Worm (Caenorhabditis elegans) whole organism, L1 larva: ENCODE results near the gene fbxa-81.
A peak's percentile ranks its signal among the peaks of the same experiment; 100 is the strongest.

ENCODE experiments used
- C04F5.9 ChIP-seq: sonication (generic microtip); optimal IDR thresholded peaks from 2 replicates; lab custom pipeline; 2016; ENCODE audit warnings: missing genetic modification characterization, missing compliant biosample characterization
- C34B4.2 ChIP-seq: sonication (generic microtip); optimal IDR thresholded peaks from 2 replicates; lab custom pipeline; 2017; ENCODE audit warnings: mild to moderate bottlenecking, missing genetic modification characterization, missing compliant biosample characterization
- alr-1 ChIP-seq: fragments of 200-800 bp; sonication (Bioruptor generic); optimal IDR thresholded peaks from 2 replicates; lab custom pipeline; 2018; ENCODE audit warnings: borderline replicate concordance, mild to moderate bottlenecking, missing genetic modification characterization, missing compliant biosample characterization
- aly-2 ChIP-seq: fragments of 150-350 bp; optimal IDR thresholded peaks from 2 replicates; lab custom pipeline; 2014; ENCODE audit warnings: missing biosample characterization, missing genetic modification characterization
- ceh-63 ChIP-seq: fragments of 200-800 bp; sonication (Bioruptor generic); optimal IDR thresholded peaks from 2 replicates; lab custom pipeline; 2018; ENCODE audit warnings: mild to moderate bottlenecking, missing genetic modification characterization, missing compliant biosample characterization
- ceh-8 ChIP-seq: fragments of 200-800 bp; sonication (Bioruptor generic); optimal IDR thresholded peaks from 2 replicates; lab custom pipeline; 2018; ENCODE audit warnings: mild to moderate bottlenecking, missing genetic modification characterization, moderate library complexity, missing compliant biosample characterization
- ceh-82 ChIP-seq, 3 experiments: fragments of 150-350 bp in 1 of 3; sonication (generic microtip) in 2 of 3; optimal IDR thresholded peaks; 2 replicates each; lab custom pipeline; 2014 to 2017; ENCODE audit warnings: missing biosample characterization in 3 of 3, missing genetic modification characterization in 3 of 3
- ceh-88 ChIP-seq: fragments of 200-800 bp; sonication (Bioruptor generic); IDR thresholded peaks from 2 replicates; pipeline ENCODE4 v1.3.6; 2022; ENCODE audit warnings: missing genetic modification characterization, missing compliant biosample characterization
- ceh-90 ChIP-seq: sonication (generic microtip); optimal IDR thresholded peaks from 2 replicates; lab custom pipeline; 2016; ENCODE audit warnings: missing genetic modification characterization, missing compliant biosample characterization
- ces-1 ChIP-seq: fragments of 150-350 bp; optimal IDR thresholded peaks from 2 replicates; lab custom pipeline; 2014; ENCODE audit warnings: missing biosample characterization, missing genetic modification reagents, missing genetic modification characterization
- dpl-1 ChIP-seq, 3 experiments: fragments of 150-350 bp in 2 of 3; sonication (generic microtip) in 1 of 3; optimal IDR thresholded peaks; 2 replicates each; lab custom pipeline; 2014 to 2017; ENCODE audit warnings: missing biosample characterization in 3 of 3, missing genetic modification characterization in 3 of 3, missing genetic modification reagents in 3 of 3
- efl-1 ChIP-seq, 4 experiments: fragments of 150-350 bp; optimal IDR thresholded peaks in 3 of 4; peaks in 1 of 4; 1 replicate in 1 of 4; 2 replicates in 3 of 4; lab custom pipeline; 2014; ENCODE audit warnings: missing biosample characterization in 2 of 4, missing genetic modification characterization in 2 of 4, missing genetic modification reagents in 2 of 4
- egl-27 ChIP-seq, 2 experiments: fragments of 150-350 bp in 1 of 2; sonication (generic microtip); optimal IDR thresholded peaks; 3 replicates each; lab custom pipeline; 2017 to 2018; ENCODE audit warnings: missing biosample characterization in 2 of 2, missing genetic modification characterization in 2 of 2, missing genetic modification reagents in 2 of 2
- elt-2 ChIP-seq: sonication (generic microtip); optimal IDR thresholded peaks from 2 replicates; lab custom pipeline; 2016; ENCODE audit warnings: missing genetic modification characterization, mild to moderate bottlenecking, inconsistent platforms, missing compliant biosample characterization, missing genetic modification reagents
- elt-3 ChIP-seq, 6 experiments: fragments of 150-350 bp in 1 of 6; sonication (generic microtip); optimal IDR thresholded peaks; 2 replicates each; lab custom pipeline; 2017 to 2018; ENCODE audit warnings: missing biosample characterization in 6 of 6, missing genetic modification characterization in 6 of 6, inconsistent platforms in 1 of 6
- fkh-10 ChIP-seq: sonication (generic microtip); optimal IDR thresholded peaks from 2 replicates; lab custom pipeline; 2017; ENCODE audit warnings: missing biosample characterization, missing genetic modification reagents, missing genetic modification characterization
- fkh-8 ChIP-seq: sonication (generic microtip); optimal IDR thresholded peaks from 2 replicates; lab custom pipeline; 2016; ENCODE audit warnings: mild to moderate bottlenecking, missing genetic modification characterization, missing compliant biosample characterization
- fos-1 ChIP-seq: fragments of 150-350 bp; optimal IDR thresholded peaks from 2 replicates; lab custom pipeline; 2014; ENCODE audit warnings: missing biosample characterization, missing genetic modification characterization
- grh-1 ChIP-seq: fragments of 200-800 bp; sonication (Bioruptor generic); IDR thresholded peaks from 2 replicates; pipeline ENCODE4 v1.3.6; 2022; ENCODE audit warnings: missing genetic modification reagents, missing genetic modification characterization, missing compliant biosample characterization
- hlh-17 ChIP-seq: fragments of 200-800 bp; sonication (Bioruptor generic); optimal IDR thresholded peaks from 2 replicates; lab custom pipeline; 2018; ENCODE audit warnings: missing genetic modification characterization, mild to moderate bottlenecking, missing compliant biosample characterization, moderate library complexity, borderline replicate concordance
- hlh-4 ChIP-seq: sonication (generic microtip); optimal IDR thresholded peaks from 2 replicates; lab custom pipeline; 2016; ENCODE audit warnings: mild to moderate bottlenecking, missing genetic modification characterization, missing compliant biosample characterization
- irx-1 ChIP-seq: sonication (generic microtip); optimal IDR thresholded peaks from 2 replicates; lab custom pipeline; 2016; ENCODE audit warnings: missing genetic modification characterization, missing compliant biosample characterization
- isw-1 ChIP-seq: fragments of 200-800 bp; sonication (Bioruptor generic); IDR thresholded peaks from 2 replicates; pipeline ENCODE4 v1.3.6; 2022; ENCODE audit warnings: missing genetic modification characterization, missing compliant biosample characterization
- lin-15B ChIP-seq: fragments of 150-350 bp; sonication (generic microtip); optimal IDR thresholded peaks from 3 replicates; lab custom pipeline; 2014; ENCODE audit warnings: missing biosample characterization, missing genetic modification characterization
- lin-39 ChIP-seq: fragments of 150-350 bp; optimal IDR thresholded peaks from 2 replicates; lab custom pipeline; 2014; ENCODE audit warnings: missing biosample characterization, missing genetic modification reagents, missing genetic modification characterization
- lir-3 ChIP-seq: sonication (generic microtip); optimal IDR thresholded peaks from 2 replicates; lab custom pipeline; 2016; ENCODE audit warnings: mild to moderate bottlenecking, missing genetic modification characterization, moderate library complexity, missing compliant biosample characterization; ENCODE audit not compliant: poor library complexity
- lsy-2 ChIP-seq, 2 experiments: fragments of 150-350 bp; optimal IDR thresholded peaks; 2 replicates each; lab custom pipeline; 2014; ENCODE audit warnings: missing biosample characterization in 2 of 2, missing genetic modification characterization in 2 of 2
- mep-1 ChIP-seq: fragments of 150-350 bp; optimal IDR thresholded peaks from 2 replicates; lab custom pipeline; 2014; ENCODE audit warnings: missing biosample characterization, missing genetic modification characterization
- nhr-11 ChIP-seq: fragments of 150-350 bp; optimal IDR thresholded peaks from 2 replicates; lab custom pipeline; 2014; ENCODE audit warnings: missing biosample characterization, missing genetic modification characterization
- nhr-20 ChIP-seq: sonication (generic microtip); optimal IDR thresholded peaks from 2 replicates; lab custom pipeline; 2016; ENCODE audit warnings: mild to moderate bottlenecking, missing genetic modification characterization, missing compliant biosample characterization
- nhr-237 ChIP-seq: fragments of 150-350 bp; optimal IDR thresholded peaks from 2 replicates; lab custom pipeline; 2014; ENCODE audit warnings: missing biosample characterization, missing genetic modification characterization
- nhr-28 ChIP-seq: fragments of 150-350 bp; optimal IDR thresholded peaks from 2 replicates; lab custom pipeline; 2014; ENCODE audit warnings: missing biosample characterization, missing genetic modification characterization
- nhr-47 ChIP-seq: sonication (generic microtip); optimal IDR thresholded peaks from 2 replicates; lab custom pipeline; 2016; ENCODE audit warnings: mild to moderate bottlenecking, missing genetic modification characterization, moderate library complexity, missing compliant biosample characterization
- nhr-71 ChIP-seq: sonication (generic microtip); optimal IDR thresholded peaks from 2 replicates; lab custom pipeline; 2016; ENCODE audit warnings: mild to moderate bottlenecking, missing genetic modification characterization, moderate library complexity, missing compliant biosample characterization
- nhr-85 ChIP-seq: sonication (generic microtip); peaks from one replicate; lab custom pipeline; 2016; ENCODE audit warnings: missing genetic modification characterization, inconsistent platforms, missing compliant biosample characterization
- pax-3 ChIP-seq: fragments of 200-800 bp; sonication (Bioruptor generic); optimal IDR thresholded peaks from 2 replicates; lab custom pipeline; 2018; ENCODE audit warnings: mild to moderate bottlenecking, missing genetic modification characterization, moderate library complexity, missing compliant biosample characterization
- pqm-1 ChIP-seq: sonication (generic microtip); optimal IDR thresholded peaks from 3 replicates; lab custom pipeline; 2017; ENCODE audit warnings: missing biosample characterization, missing genetic modification characterization
- rnt-1 ChIP-seq: sonication (generic microtip); optimal IDR thresholded peaks from 2 replicates; lab custom pipeline; 2016; ENCODE audit warnings: mild to moderate bottlenecking, missing genetic modification characterization, moderate library complexity, missing compliant biosample characterization
- snpc-4 ChIP-seq: fragments of 150-350 bp; optimal IDR thresholded peaks from 2 replicates; lab custom pipeline; 2014; ENCODE audit warnings: missing biosample characterization, missing genetic modification characterization
- sup-37 ChIP-seq: fragments of 200-800 bp; sonication (Bioruptor generic); optimal IDR thresholded peaks from 2 replicates; lab custom pipeline; 2018; ENCODE audit warnings: mild to moderate bottlenecking, missing genetic modification characterization, missing compliant biosample characterization
- swsn-7 ChIP-seq: sonication (generic microtip); optimal IDR thresholded peaks from 2 replicates; lab custom pipeline; 2016; ENCODE audit warnings: missing genetic modification characterization, missing compliant biosample characterization
- tbx-2 ChIP-seq: sonication (generic microtip); optimal IDR thresholded peaks from 2 replicates; lab custom pipeline; 2016; ENCODE audit warnings: missing genetic modification characterization, missing compliant biosample characterization
- tlp-1 ChIP-seq: fragments of 150-350 bp; optimal IDR thresholded peaks from 2 replicates; lab custom pipeline; 2014; ENCODE audit warnings: missing biosample characterization, missing genetic modification characterization
- unc-130 ChIP-seq: fragments of 150-350 bp; optimal IDR thresholded peaks from 2 replicates; lab custom pipeline; 2017; ENCODE audit warnings: missing biosample characterization, missing genetic modification characterization, inconsistent platforms
- xbp-1 ChIP-seq: sonication (generic microtip); optimal IDR thresholded peaks from 2 replicates; lab custom pipeline; 2016; ENCODE audit warnings: missing genetic modification characterization, missing compliant biosample characterization
- zag-1 ChIP-seq: fragments of 150-350 bp; optimal IDR thresholded peaks from 2 replicates; lab custom pipeline; 2014; ENCODE audit warnings: missing biosample characterization, missing genetic modification characterization
- zip-4 ChIP-seq: fragments of 200-800 bp; sonication (Bioruptor generic); optimal IDR thresholded peaks from 2 replicates; lab custom pipeline; 2018; ENCODE audit warnings: mild to moderate bottlenecking, missing genetic modification characterization, moderate library complexity, missing compliant biosample characterization
- ztf-11 ChIP-seq, 2 experiments: sonication (generic microtip); optimal IDR thresholded peaks; 2 replicates each; lab custom pipeline; 2016 to 2017; ENCODE audit warnings: missing genetic modification characterization in 2 of 2, missing biosample characterization in 1 of 2, missing compliant biosample characterization in 1 of 2
- ztf-4 ChIP-seq: fragments of 150-350 bp; optimal IDR thresholded peaks from 2 replicates; lab custom pipeline; 2014; ENCODE audit warnings: missing biosample characterization, missing genetic modification characterization

Gene fbxa-81

ce11 chrX:14492441-14492840, 49.5 kb downstream of the fbxa-81 start:
- TF ChIP-seq fkh-10 (GFP tag; lab: Kevin White, UChicago) (no peak), irx-1 (tag; lab: Kevin White, UChicago) (no peak), nhr-11 (tag; lab: Kevin White, UChicago) (peak; percentile 8), isw-1 (GFP tag; lab: Robert Waterston, UW) (no peak), snpc-4 (no peak), nhr-71 (tag; lab: Kevin White, UChicago) (peak; percentile 71), dpl-1 (GFP tag; optimal IDR thresholded peaks at IDR 0.05; lab: Kevin White, UChicago) (no peak), zip-4 (GFP tag; lab: Kevin White, UChicago) (no peak), elt-3 (tag; optimal IDR thresholded peaks at IDR 0.05; lab: Kevin White, UChicago) (no peak), pax-3 (tag; lab: Kevin White, UChicago) (peak; percentile 33), ztf-4 (no peak), fkh-8 (peak; percentile 90), lsy-2 (tag; optimal IDR thresholded peaks at IDR 0.05; lab: Kevin White, UChicago) (no peak), egl-27 (tag; optimal IDR thresholded peaks at IDR 0.05; lab: Kevin White, UChicago) (no peak), lin-39 (tag; lab: Kevin White, UChicago) (no peak), fos-1 (tag; lab: Kevin White, UChicago) (peak; percentile 1), ces-1 (GFP tag; lab: Kevin White, UChicago) (no peak), swsn-7 (tag; lab: Kevin White, UChicago) (peak; percentile 16), nhr-47 (tag; lab: Kevin White, UChicago) (peak; percentile 66)
- TF ChIP-seq, all 84 proteins: peak for 7

- TF ChIP-seq ztf-11 (tag; optimal IDR thresholded peaks at IDR 0.05; lab: Kevin White, UChicago) (no peak), C04F5.9 (tag; lab: Kevin White, UChicago) (no peak), ceh-90 (tag; lab: Kevin White, UChicago) (no peak), aly-2 (no peak), nhr-47 (tag; lab: Kevin White, UChicago) (no peak), mep-1 (tag; lab: Kevin White, UChicago) (no peak), tlp-1 (tag; lab: Kevin White, UChicago) (no peak), pqm-1 (tag; lab: Kevin White, UChicago) (no peak), fos-1 (tag; lab: Kevin White, UChicago) (no peak), elt-2 (tag; lab: Kevin White, UChicago) (no peak), C34B4.2 (tag; lab: Kevin White, UChicago) (no peak), alr-1 (tag; lab: Kevin White, UChicago) (no peak), nhr-28 (tag; lab: Kevin White, UChicago) (no peak), ceh-63 (no peak), isw-1 (GFP tag; lab: Robert Waterston, UW) (no peak), nhr-71 (tag; lab: Kevin White, UChicago) (peak; percentile 25), pax-3 (tag; lab: Kevin White, UChicago) (no peak), fkh-10 (GFP tag; lab: Kevin White, UChicago) (no peak), efl-1 (optimal IDR thresholded peaks at IDR 0.05; lab: Kevin White, UChicago) (no peak), efl-1 (GFP tag; optimal IDR thresholded peaks at IDR 0.05 in 1 of 2; lab: Kevin White, UChicago) (peak in 1 of 2 experiments; percentile 20), grh-1 (GFP tag; lab: Robert Waterston, UW) (peak; percentile 28; the same call in 1 of the 2 replicates), egl-27 (tag; optimal IDR thresholded peaks at IDR 0.05; lab: Kevin White, UChicago) (no peak), sup-37 (GFP tag; lab: Kevin White, UChicago) (no peak), zag-1 (tag; lab: Kevin White, UChicago) (no peak), ceh-82 (tag; optimal IDR thresholded peaks at IDR 0.05; lab: Kevin White, UChicago) (no peak), tbx-2 (peak; percentile 39), hlh-4 (tag; lab: Kevin White, UChicago) (no peak), nhr-237 (no peak), rnt-1 (tag; lab: Kevin White, UChicago) (peak; percentile 1), nhr-11 (tag; lab: Kevin White, UChicago) (no peak), nhr-85 (tag; lab: Kevin White, UChicago) (peak; percentile 80), hlh-17 (GFP tag; lab: Kevin White, UChicago) (no peak), ceh-8 (GFP tag; lab: Kevin White, UChicago) (no peak), lin-15B (no peak), unc-130 (tag; lab: Kevin White, UChicago) (no peak), ceh-88 (no peak), xbp-1 (tag; lab: Kevin White, UChicago) (no peak), snpc-4 (no peak), nhr-20 (tag; lab: Kevin White, UChicago) (no peak), lir-3 (no peak)
These were observed 50.8 kb downstream of the fbxa-81 start for ce11 chrX:14491103-14491502.
